Worm (Caenorhabditis elegans) whole organism, young adult: ENCODE results near the gene rpap-3.

Experiments used
- repo-1 ChIP-seq: sonication (generic microtip); optimal IDR thresholded peaks from 2 replicates; lab custom pipeline; 2017; ENCODE audit warnings: mild to moderate bottlenecking, missing genetic modification characterization, missing compliant biosample characterization
- snpc-3.4 ChIP-seq: sonication (generic microtip); optimal IDR thresholded peaks from 2 replicates; lab custom pipeline; 2017; ENCODE audit warnings: missing genetic modification characterization, mild to moderate bottlenecking, missing compliant biosample characterization, antibody characterized with exemption, moderate library complexity, missing genotype, missing genetic modification reagents

ce11 chrIV:7743539-7743938, 35.2 kb downstream of the rpap-3 start, which contains the start of gene npr-35:
- TF ChIP-seq repo-1 (tag; lab: Kevin White, UChicago) (no peak), snpc-3.4 (tag; lab: Kevin White, UChicago) (no peak)
